Fruit fly (Drosophila melanogaster): ENCODE data around the gene Las.

DNA sequence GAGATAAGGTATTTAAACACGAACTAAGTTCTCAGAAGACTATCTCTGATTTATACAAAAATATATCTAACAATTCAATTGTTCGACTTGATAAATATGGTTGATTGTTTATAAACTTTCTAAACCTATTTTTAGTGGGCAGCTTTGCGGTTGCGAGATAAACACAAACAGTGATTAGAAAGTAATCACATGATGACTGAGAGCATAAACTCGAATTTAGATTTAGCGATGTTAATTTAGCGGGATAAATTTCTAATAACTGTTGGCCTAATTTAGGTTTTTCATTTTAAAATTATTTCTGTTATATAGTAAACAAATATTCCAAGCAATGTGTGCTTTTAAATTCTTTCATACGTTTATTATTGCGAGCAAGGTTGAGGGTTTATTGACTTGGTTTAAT is 47.2 kb downstream of the Las start:
- TF ChIP-seq CG17385 (GFP tag; optimal IDR thresholded peaks at IDR 0.05), result no peak
- no peak for TF ChIP-seq Ets97D (GFP tag; optimal IDR thresholded peaks at IDR 0.05)

Data from whole organism, embryonic.